Fruit fly (Drosophila melanogaster): ENCODE results near the gene CG17377.

- TF ChIP-seq cic (GFP tag; optimal IDR thresholded peaks at IDR 0.05) (no peak), kay (GFP tag; ENCODE audit: borderline replicate concordance) (no peak), pad (GFP tag; optimal IDR thresholded peaks at IDR 0.05) (peak; percentile 19), Clk (GFP tag; optimal IDR thresholded peaks at IDR 0.05) (no peak), tj (GFP tag; optimal IDR thresholded peaks at IDR 0.05) (no peak), bab1 (GFP tag; optimal IDR thresholded peaks at IDR 0.05) (peak; percentile 16), cnc (optimal IDR thresholded peaks at IDR 0.05) (no peak), CG7101 (tag; optimal IDR thresholded peaks at IDR 0.05) (peak; percentile 30), CG33017 (tag; optimal IDR thresholded peaks at IDR 0.05) (no peak), CG11617 (GFP tag; optimal IDR thresholded peaks at IDR 0.05) (no peak), Hr96 (GFP tag; optimal IDR thresholded peaks at IDR 0.05) (no peak)
Measured at dm6 chr2L:6797408-6797807, 5.2 kb downstream of the CG17377 start.
